Fruit fly (Drosophila melanogaster) whole organism, adult: ENCODE measurements around the gene CG2211.

Experiments
- CG11617 ChIP-seq: fragments of 200-800 bp; sonication (Bioruptor generic); optimal IDR thresholded peaks from 2 replicates; lab custom pipeline; 2017; ENCODE audit warnings: mild to moderate bottlenecking, missing biosample characterization, missing genetic modification reagents, missing genetic modification characterization
- CG12768 ChIP-seq: fragments of 200-800 bp; sonication (Bioruptor generic); optimal IDR thresholded peaks from 2 replicates; lab custom pipeline; 2017; ENCODE audit warnings: missing biosample characterization, missing genetic modification characterization, mild to moderate bottlenecking, moderate library complexity, missing genetic modification reagents
- CG14711 ChIP-seq: fragments of 200-800 bp; sonication (Bioruptor generic); optimal IDR thresholded peaks from 2 replicates; lab custom pipeline; 2018; ENCODE audit warnings: missing biosample characterization, mild to moderate bottlenecking, missing genetic modification characterization, moderate library complexity
- CG1620 ChIP-seq: fragments of 200-800 bp; sonication (Bioruptor generic); optimal IDR thresholded peaks from 2 replicates; lab custom pipeline; 2016; ENCODE audit warnings: missing biosample characterization, missing genetic modification characterization
- CG33017 ChIP-seq: fragments of 200-800 bp; sonication (Bioruptor generic); optimal IDR thresholded peaks from 2 replicates; lab custom pipeline; 2018; ENCODE audit warnings: missing biosample characterization, mild to moderate bottlenecking, missing genetic modification characterization, moderate library complexity
- CG5204 ChIP-seq: fragments of 200-800 bp; sonication (Bioruptor generic); optimal IDR thresholded peaks from 2 replicates; lab custom pipeline; 2016; ENCODE audit warnings: missing biosample characterization, missing genetic modification characterization
- CG7045 ChIP-seq: fragments of 200-800 bp; sonication (Bioruptor generic); optimal IDR thresholded peaks from 2 replicates; lab custom pipeline; 2017; ENCODE audit warnings: missing biosample characterization, mild to moderate bottlenecking, missing genetic modification characterization
- CG7101 ChIP-seq: fragments of 200-800 bp; sonication (Bioruptor generic); optimal IDR thresholded peaks from 2 replicates; lab custom pipeline; 2018; ENCODE audit warnings: missing biosample characterization, mild to moderate bottlenecking, missing genetic modification characterization, moderate library complexity
- Clk ChIP-seq: fragments of 200-800 bp; sonication (Bioruptor generic); optimal IDR thresholded peaks from 2 replicates; lab custom pipeline; 2017; ENCODE audit warnings: missing biosample characterization, missing genetic modification characterization
- Crg-1 ChIP-seq: fragments of 200-800 bp; sonication (Bioruptor generic); optimal IDR thresholded peaks from 2 replicates; lab custom pipeline; 2016; ENCODE audit warnings: missing biosample characterization, missing genetic modification characterization
- Hr96 ChIP-seq: fragments of 200-800 bp; sonication (Bioruptor generic); optimal IDR thresholded peaks from 2 replicates; lab custom pipeline; 2016; ENCODE audit warnings: missing biosample characterization, missing genetic modification characterization
- Mnt ChIP-seq: fragments of 200-800 bp; sonication (Bioruptor generic); optimal IDR thresholded peaks from 2 replicates; lab custom pipeline; 2016; ENCODE audit warnings: missing biosample characterization, mild to moderate bottlenecking, missing genetic modification characterization
- bab1 ChIP-seq: fragments of 200-800 bp; sonication (Bioruptor generic); optimal IDR thresholded peaks from 3 replicates; lab custom pipeline; 2019; ENCODE audit warnings: missing biosample characterization, mild to moderate bottlenecking, missing genetic modification characterization, moderate library complexity
- cic ChIP-seq: fragments of 200-800 bp; sonication (Bioruptor generic); optimal IDR thresholded peaks from 2 replicates; lab custom pipeline; 2017; ENCODE audit warnings: missing biosample characterization, mild to moderate bottlenecking, missing genetic modification characterization, moderate library complexity
- cnc ChIP-seq, 2 experiments: fragments of >200 bp; optimal IDR thresholded peaks; 2 replicates each; lab custom pipeline; 2017
- kay ChIP-seq: fragments of 200-800 bp; sonication (Bioruptor generic); peaks from one replicate; lab custom pipeline; 2016; ENCODE audit warnings: missing biosample characterization, missing genetic modification characterization, borderline replicate concordance
- ovo ChIP-seq: fragments of 200-800 bp; sonication (Bioruptor generic); optimal IDR thresholded peaks from 2 replicates; lab custom pipeline; 2016; ENCODE audit warnings: missing biosample characterization, missing genetic modification characterization
- pad ChIP-seq: fragments of 200-800 bp; sonication (Bioruptor generic); optimal IDR thresholded peaks from 3 replicates; lab custom pipeline; 2017; ENCODE audit warnings: missing biosample characterization, missing genetic modification characterization, mild to moderate bottlenecking, moderate library complexity, missing genetic modification reagents
- tj ChIP-seq: fragments of 200-800 bp; sonication (Bioruptor generic); optimal IDR thresholded peaks from 3 replicates; lab custom pipeline; 2017; ENCODE audit warnings: missing biosample characterization, mild to moderate bottlenecking, missing genetic modification characterization, moderate library complexity
- toe ChIP-seq: fragments of 200-800 bp; sonication (Bioruptor generic); optimal IDR thresholded peaks from 2 replicates; lab custom pipeline; 2016; ENCODE audit warnings: missing biosample characterization, missing genetic modification characterization

CG2211 gene

DNA sequence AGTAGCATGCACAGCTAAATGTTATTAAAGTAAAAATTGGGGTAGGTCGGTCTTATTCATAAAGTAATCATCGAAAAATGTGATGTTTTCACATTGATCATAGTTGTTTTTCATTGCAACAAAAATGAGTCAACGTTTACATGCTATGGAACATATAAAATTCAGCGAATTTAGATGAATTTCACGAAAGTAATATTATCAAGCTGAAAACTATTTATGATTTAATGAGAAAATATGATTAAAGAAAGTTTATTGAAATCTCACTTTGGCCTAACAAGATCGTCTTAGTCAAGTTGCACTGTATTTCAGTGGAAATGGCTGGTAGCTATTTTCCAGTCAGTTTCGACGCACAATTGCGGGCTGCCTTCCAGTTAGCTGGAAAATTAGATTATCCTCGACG is 13.8 kb upstream of the CG2211 start:
- TF ChIP-seq Hr96 (no peak), bab1 (GFP tag; lab: Kevin White, UChicago) (no peak), kay (GFP tag; lab: Kevin White, UChicago) (no peak), CG33017 (no peak), CG1620 (no peak), CG5204 (GFP tag; lab: Kevin White, UChicago) (no peak), Crg-1 (GFP tag; lab: Kevin White, UChicago) (no peak), CG12768 (GFP tag; lab: Kevin White, UChicago) (no peak), CG11617 (no peak), Mnt (GFP tag; lab: Kevin White, UChicago) (no peak), Clk (GFP tag; lab: Kevin White, UChicago) (no peak)

DNA sequence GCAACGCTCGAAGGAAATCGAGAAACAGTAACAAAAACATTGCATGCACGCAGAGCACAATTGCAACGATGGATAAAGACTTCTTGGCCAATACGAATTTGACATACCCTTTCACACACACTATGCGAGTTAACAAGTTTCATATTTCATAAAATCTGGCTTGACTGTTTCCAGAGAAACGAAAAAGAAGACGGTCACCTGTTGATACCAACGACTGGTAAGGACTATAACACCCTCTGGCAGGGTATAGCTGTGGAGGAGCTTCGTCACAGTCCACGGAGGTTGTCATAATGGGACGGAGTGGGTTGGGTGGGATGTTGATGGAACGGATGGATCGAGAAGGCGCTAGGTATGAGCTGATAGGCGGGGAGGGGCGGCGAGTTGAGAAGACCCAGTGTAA is 13.1 kb upstream of the CG2211 start:
- TF ChIP-seq CG1620 (no peak), CG11617 (no peak), Clk (GFP tag; lab: Kevin White, UChicago) (no peak), tj (GFP tag; lab: Kevin White, UChicago) (no peak), ovo (GFP tag; lab: Kevin White, UChicago) (no peak), cic (GFP tag; lab: Kevin White, UChicago) (no peak)

DNA sequence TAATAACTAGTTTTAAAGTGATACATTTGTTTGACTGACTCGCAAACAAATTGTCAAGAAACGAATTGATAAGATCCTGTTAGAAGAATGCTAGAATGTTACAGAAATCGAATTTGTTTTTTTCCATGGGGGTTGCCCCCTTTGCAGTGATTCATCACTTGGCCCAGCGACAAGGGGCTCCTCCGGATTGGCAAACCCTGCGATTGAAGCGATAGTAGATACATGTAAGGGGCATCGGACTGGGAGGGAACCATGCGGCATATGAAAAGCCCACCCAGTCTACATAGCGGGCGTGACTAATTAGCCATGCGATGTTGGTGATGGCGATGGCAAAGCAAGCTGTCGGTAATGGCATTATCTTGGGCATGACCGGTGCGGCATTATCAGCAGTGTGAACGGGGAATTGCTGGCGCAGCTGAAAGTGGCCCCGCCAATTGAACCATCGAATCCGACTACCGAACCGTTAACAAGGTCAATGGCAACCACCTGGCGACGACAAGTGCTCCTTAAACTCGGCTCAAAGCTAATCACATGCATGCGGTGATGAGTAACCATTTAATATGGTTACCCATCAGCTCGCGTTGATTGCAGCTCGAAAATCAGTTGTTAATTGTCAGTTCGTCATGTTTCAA is 11.9 kb upstream of the CG2211 start:
- no peak for TF ChIP-seq toe
- peak; percentile 86 for TF ChIP-seq tj (GFP tag; lab: Kevin White, UChicago)

DNA sequence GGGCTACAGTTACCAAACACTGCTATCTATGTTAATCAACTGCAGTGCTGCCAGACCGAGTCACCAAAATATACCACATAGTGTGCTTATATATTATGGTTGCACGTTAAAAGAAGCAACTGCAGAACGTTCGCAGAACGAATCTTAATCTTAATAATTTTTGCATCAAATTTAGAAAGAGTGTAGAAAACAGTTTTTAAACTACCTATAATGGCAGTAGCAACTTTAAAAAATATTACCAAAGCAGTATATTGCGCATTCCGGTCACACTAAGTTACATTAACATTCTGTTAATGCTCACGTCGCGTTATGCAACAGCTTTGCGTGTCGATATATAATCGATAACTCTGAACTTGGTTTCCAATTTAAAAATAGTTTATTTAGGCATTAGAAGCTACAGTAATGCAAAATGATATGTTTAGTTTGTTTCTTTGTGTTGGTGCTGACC is 7.0 kb upstream of the CG2211 start, which contains the start of gene indra:
Gene indra, minus strand, starts transcription at position 271 of the 448 bp plus-strand sequence.
- TF ChIP-seq CG11617 (peak; percentile 74), kay (GFP tag; lab: Kevin White, UChicago) (no peak), CG7101 (peak; percentile 64), pad (GFP tag; lab: Kevin White, UChicago) (peak; percentile 38), cnc (optimal IDR thresholded peaks at IDR 0.05; lab: Kevin White, UChicago) (no peak), Crg-1 (GFP tag; lab: Kevin White, UChicago) (peak; percentile 64), ovo (GFP tag; lab: Kevin White, UChicago) (peak; percentile 64), CG5204 (GFP tag; lab: Kevin White, UChicago) (no peak), CG33017 (peak; percentile 28), cic (GFP tag; lab: Kevin White, UChicago) (no peak), tj (GFP tag; lab: Kevin White, UChicago) (peak; percentile 26), Hr96 (no peak), Mnt (GFP tag; lab: Kevin White, UChicago) (peak; percentile 94), CG14711 (tag; lab: Kevin White, UChicago) (peak; percentile 63), CG1620 (peak; percentile 26), bab1 (GFP tag; lab: Kevin White, UChicago) (peak; percentile 12), CG12768 (GFP tag; lab: Kevin White, UChicago) (peak; percentile 60), CG7045 (peak; percentile 59), toe (no peak), Clk (GFP tag; lab: Kevin White, UChicago) (peak; percentile 31)

DNA sequence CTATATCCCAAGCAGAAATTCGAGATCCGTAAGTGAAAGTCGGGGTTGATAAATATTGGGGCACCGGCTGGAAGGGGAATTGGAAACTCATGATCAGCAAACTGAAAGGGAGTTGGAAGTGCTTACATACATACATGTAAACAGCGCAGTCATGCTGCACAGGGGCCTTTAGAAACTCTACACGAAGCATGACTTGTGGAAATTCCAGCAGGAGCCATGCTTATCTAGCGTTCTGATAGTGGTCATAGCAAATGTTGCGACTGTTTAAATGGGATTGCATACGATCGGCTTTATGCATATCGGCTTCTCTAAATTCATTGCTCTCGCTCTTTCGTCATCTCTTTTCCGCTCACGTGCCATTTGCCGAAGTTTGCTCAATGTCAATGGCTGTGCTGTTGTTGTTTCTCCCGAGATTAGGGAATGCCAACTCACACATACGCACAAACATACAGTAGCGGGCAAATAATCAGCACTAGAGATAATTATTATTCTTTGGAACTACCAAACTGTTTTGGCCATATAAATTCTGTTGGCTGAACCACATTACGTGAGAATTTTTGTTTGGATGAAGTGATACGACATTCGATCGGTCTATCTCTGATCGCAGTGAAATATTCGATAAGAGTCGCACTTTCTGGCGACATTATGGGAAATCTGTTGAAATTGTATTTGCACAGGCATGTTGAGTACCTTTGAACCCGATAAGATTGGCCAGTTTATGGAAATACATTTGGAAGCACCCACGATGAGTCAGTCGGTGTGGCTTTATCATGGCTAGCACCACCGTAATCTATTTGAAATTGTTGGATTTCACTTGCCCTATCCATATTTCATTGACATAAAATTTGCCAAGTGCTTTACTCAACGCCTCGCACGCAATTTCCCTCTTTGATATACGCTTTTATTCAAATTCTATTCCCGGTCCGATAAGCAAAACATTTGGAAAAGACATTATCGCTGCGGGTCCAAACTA is 1.1 kb upstream of the CG2211 start:
- peak; percentile 95 to 98 for TF ChIP-seq cnc (optimal IDR thresholded peaks at IDR 0.05; lab: Kevin White, UChicago)
- TF ChIP-seq Clk (GFP tag; lab: Kevin White, UChicago): no peak
- TF ChIP-seq ovo (GFP tag; lab: Kevin White, UChicago): no peak
- no peak for TF ChIP-seq Crg-1 (GFP tag; lab: Kevin White, UChicago)
- no peak for TF ChIP-seq tj (GFP tag; lab: Kevin White, UChicago)
- TF ChIP-seq bab1 (GFP tag; lab: Kevin White, UChicago): no peak
- no peak for TF ChIP-seq pad (GFP tag; lab: Kevin White, UChicago)

DNA sequence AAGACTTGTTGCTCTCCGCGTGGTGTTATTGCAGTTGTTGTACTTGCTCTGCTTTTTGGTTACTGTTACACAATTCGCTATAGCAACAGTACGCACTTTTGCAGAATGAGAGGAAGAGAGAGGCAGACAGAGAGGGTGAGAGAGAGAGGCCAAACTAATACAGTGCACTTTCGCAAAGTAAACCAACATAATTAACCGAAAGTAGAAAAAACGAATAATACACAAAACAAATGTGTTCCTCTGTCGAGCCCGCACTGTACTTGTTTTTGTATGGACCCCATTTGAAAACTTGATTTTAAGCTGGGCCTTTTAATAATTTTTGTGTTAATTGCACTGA is 237 bp upstream of the CG2211 start:
- no peak for TF ChIP-seq CG11617
- peak; percentile 33 for TF ChIP-seq CG7101
- TF ChIP-seq Hr96: no peak
- no peak for TF ChIP-seq kay (GFP tag; lab: Kevin White, UChicago)
- TF ChIP-seq CG5204 (GFP tag; lab: Kevin White, UChicago): no peak
- peak; percentile 23 for TF ChIP-seq CG14711 (tag; lab: Kevin White, UChicago)
- no peak for TF ChIP-seq CG33017
- no peak for TF ChIP-seq tj (GFP tag; lab: Kevin White, UChicago)
- TF ChIP-seq bab1 (GFP tag; lab: Kevin White, UChicago): peak; percentile 35
- peak in 1 of 2 experiments; percentile 24 for TF ChIP-seq cnc (optimal IDR thresholded peaks at IDR 0.05; lab: Kevin White, UChicago)
- peak; percentile 40 for TF ChIP-seq CG7045
- TF ChIP-seq ovo (GFP tag; lab: Kevin White, UChicago): no peak
- TF ChIP-seq pad (GFP tag; lab: Kevin White, UChicago): peak; percentile 98
- TF ChIP-seq CG12768 (GFP tag; lab: Kevin White, UChicago): no peak
- TF ChIP-seq CG1620: peak; percentile 2
- TF ChIP-seq Mnt (GFP tag; lab: Kevin White, UChicago): no peak
- TF ChIP-seq toe: no peak
- no peak for TF ChIP-seq Clk (GFP tag; lab: Kevin White, UChicago)
- no peak for TF ChIP-seq cic (GFP tag; lab: Kevin White, UChicago)
- TF ChIP-seq Crg-1 (GFP tag; lab: Kevin White, UChicago): peak; percentile 15
